Worm (Caenorhabditis elegans): ENCODE data around the gene osm-7.

- TF ChIP-seq nhr-237 (tag; optimal IDR thresholded peaks at IDR 0.05) (no peak), ztf-11 (tag; optimal IDR thresholded peaks at IDR 0.05) (no peak), zag-1 (tag; optimal IDR thresholded peaks at IDR 0.05) (no peak), ama-1 (optimal IDR thresholded peaks at IDR 0.05) (no peak), pqm-1 (tag; optimal IDR thresholded peaks at IDR 0.05) (no peak), pha-4 (tag; optimal IDR thresholded peaks at IDR 0.05) (no peak), elt-3 (tag; optimal IDR thresholded peaks at IDR 0.05) (no peak), unc-39 (tag; optimal IDR thresholded peaks at IDR 0.05) (no peak), lin-15B (tag; optimal IDR thresholded peaks at IDR 0.05) (no peak), egl-27 (tag; optimal IDR thresholded peaks at IDR 0.05) (no peak), nhr-12 (tag; optimal IDR thresholded peaks at IDR 0.05) (no peak), elt-2 (tag; optimal IDR thresholded peaks at IDR 0.05) (no peak), elt-1 (tag; optimal IDR thresholded peaks at IDR 0.05) (no peak)
Observed at ce11 chrIII:13616793-13617192, 40.8 kb downstream of the osm-7 start, which contains the start of gene T12D8.9.

Data from whole organism, L3 larva.